Fruit fly (Drosophila melanogaster) whole organism, adult: ENCODE data around the gene fru.
A peak's percentile ranks its signal among the peaks of the same experiment; 100 is the strongest.

Experiments
- CG11617 ChIP-seq: fragments of 200-800 bp; sonication (Bioruptor generic); optimal IDR thresholded peaks from 2 replicates; lab custom pipeline; 2017; ENCODE audit warnings: mild to moderate bottlenecking, missing biosample characterization, missing genetic modification reagents, missing genetic modification characterization
- CG12768 ChIP-seq: fragments of 200-800 bp; sonication (Bioruptor generic); optimal IDR thresholded peaks from 2 replicates; lab custom pipeline; 2017; ENCODE audit warnings: missing biosample characterization, missing genetic modification characterization, mild to moderate bottlenecking, moderate library complexity, missing genetic modification reagents
- CG14711 ChIP-seq: fragments of 200-800 bp; sonication (Bioruptor generic); optimal IDR thresholded peaks from 2 replicates; lab custom pipeline; 2018; ENCODE audit warnings: missing biosample characterization, mild to moderate bottlenecking, missing genetic modification characterization, moderate library complexity
- CG1620 ChIP-seq: fragments of 200-800 bp; sonication (Bioruptor generic); optimal IDR thresholded peaks from 2 replicates; lab custom pipeline; 2016; ENCODE audit warnings: missing biosample characterization, missing genetic modification characterization
- CG33017 ChIP-seq: fragments of 200-800 bp; sonication (Bioruptor generic); optimal IDR thresholded peaks from 2 replicates; lab custom pipeline; 2018; ENCODE audit warnings: missing biosample characterization, mild to moderate bottlenecking, missing genetic modification characterization, moderate library complexity
- CG5204 ChIP-seq: fragments of 200-800 bp; sonication (Bioruptor generic); optimal IDR thresholded peaks from 2 replicates; lab custom pipeline; 2016; ENCODE audit warnings: missing biosample characterization, missing genetic modification characterization
- CG7045 ChIP-seq: fragments of 200-800 bp; sonication (Bioruptor generic); optimal IDR thresholded peaks from 2 replicates; lab custom pipeline; 2017; ENCODE audit warnings: missing biosample characterization, mild to moderate bottlenecking, missing genetic modification characterization
- CG7101 ChIP-seq: fragments of 200-800 bp; sonication (Bioruptor generic); optimal IDR thresholded peaks from 2 replicates; lab custom pipeline; 2018; ENCODE audit warnings: missing biosample characterization, mild to moderate bottlenecking, missing genetic modification characterization, moderate library complexity
- Clk ChIP-seq: fragments of 200-800 bp; sonication (Bioruptor generic); optimal IDR thresholded peaks from 2 replicates; lab custom pipeline; 2017; ENCODE audit warnings: missing biosample characterization, missing genetic modification characterization
- Crg-1 ChIP-seq: fragments of 200-800 bp; sonication (Bioruptor generic); optimal IDR thresholded peaks from 2 replicates; lab custom pipeline; 2016; ENCODE audit warnings: missing biosample characterization, missing genetic modification characterization
- Hr96 ChIP-seq: fragments of 200-800 bp; sonication (Bioruptor generic); optimal IDR thresholded peaks from 2 replicates; lab custom pipeline; 2016; ENCODE audit warnings: missing biosample characterization, missing genetic modification characterization
- Mnt ChIP-seq: fragments of 200-800 bp; sonication (Bioruptor generic); optimal IDR thresholded peaks from 2 replicates; lab custom pipeline; 2016; ENCODE audit warnings: missing biosample characterization, mild to moderate bottlenecking, missing genetic modification characterization
- bab1 ChIP-seq: fragments of 200-800 bp; sonication (Bioruptor generic); optimal IDR thresholded peaks from 3 replicates; lab custom pipeline; 2019; ENCODE audit warnings: missing biosample characterization, mild to moderate bottlenecking, missing genetic modification characterization, moderate library complexity
- cic ChIP-seq: fragments of 200-800 bp; sonication (Bioruptor generic); optimal IDR thresholded peaks from 2 replicates; lab custom pipeline; 2017; ENCODE audit warnings: missing biosample characterization, mild to moderate bottlenecking, missing genetic modification characterization, moderate library complexity
- cnc ChIP-seq, 2 experiments: fragments of >200 bp; optimal IDR thresholded peaks; 2 replicates each; lab custom pipeline; 2017
- kay ChIP-seq: fragments of 200-800 bp; sonication (Bioruptor generic); peaks from one replicate; lab custom pipeline; 2016; ENCODE audit warnings: missing biosample characterization, missing genetic modification characterization, borderline replicate concordance
- ovo ChIP-seq: fragments of 200-800 bp; sonication (Bioruptor generic); optimal IDR thresholded peaks from 2 replicates; lab custom pipeline; 2016; ENCODE audit warnings: missing biosample characterization, missing genetic modification characterization
- pad ChIP-seq: fragments of 200-800 bp; sonication (Bioruptor generic); optimal IDR thresholded peaks from 3 replicates; lab custom pipeline; 2017; ENCODE audit warnings: missing biosample characterization, missing genetic modification characterization, mild to moderate bottlenecking, moderate library complexity, missing genetic modification reagents
- tj ChIP-seq: fragments of 200-800 bp; sonication (Bioruptor generic); optimal IDR thresholded peaks from 3 replicates; lab custom pipeline; 2017; ENCODE audit warnings: missing biosample characterization, mild to moderate bottlenecking, missing genetic modification characterization, moderate library complexity
- toe ChIP-seq: fragments of 200-800 bp; sonication (Bioruptor generic); optimal IDR thresholded peaks from 2 replicates; lab custom pipeline; 2016; ENCODE audit warnings: missing biosample characterization, missing genetic modification characterization

fru gene

dm6 chr3R:18380251-18380812, 165.1 kb downstream of the fru start:
- TF ChIP-seq bab1 (no peak), pad (no peak), CG11617 (GFP tag; lab: Kevin White, UChicago) (no peak), Mnt (GFP tag; lab: Kevin White, UChicago) (no peak), cic (no peak), kay (GFP tag; lab: Kevin White, UChicago) (peak; percentile 71)

dm6 chr3R:18372688-18373304, 172.6 kb downstream of the fru start, which contains the start of gene gl:
gl (minus strand) TSS chr3R:18372738.
- TF ChIP-seq Hr96 (GFP tag; lab: Kevin White, UChicago) (no peak), CG1620 (GFP tag; lab: Kevin White, UChicago) (no peak), CG12768 (no peak), kay (GFP tag; lab: Kevin White, UChicago) (no peak), CG7045 (GFP tag; lab: Kevin White, UChicago) (no peak), ovo (GFP tag; lab: Kevin White, UChicago) (no peak), Clk (GFP tag; lab: Kevin White, UChicago) (no peak), pad (no peak), CG14711 (no peak), Mnt (GFP tag; lab: Kevin White, UChicago) (no peak), cic (no peak), bab1 (no peak), tj (no peak), CG33017 (tag; lab: Kevin White, UChicago) (no peak), CG11617 (GFP tag; lab: Kevin White, UChicago) (no peak), cnc (optimal IDR thresholded peaks at IDR 0.05; lab: Kevin White, UChicago) (no peak)

- TF ChIP-seq tj (peak; percentile 22), CG1620 (GFP tag; lab: Kevin White, UChicago) (no peak), cnc (optimal IDR thresholded peaks at IDR 0.05; lab: Kevin White, UChicago) (no peak)
Observed at dm6 chr3R:18371346-18371745, 174.0 kb downstream of the fru start.

- no peak for TF ChIP-seq ovo (GFP tag; lab: Kevin White, UChicago)
- no peak for TF ChIP-seq Clk (GFP tag; lab: Kevin White, UChicago)
- no peak for TF ChIP-seq toe (GFP tag; lab: Kevin White, UChicago)
- no peak for TF ChIP-seq cic
- no peak for TF ChIP-seq pad
- no peak for TF ChIP-seq CG11617 (GFP tag; lab: Kevin White, UChicago)
- TF ChIP-seq kay (GFP tag; lab: Kevin White, UChicago): no peak
- TF ChIP-seq Hr96 (GFP tag; lab: Kevin White, UChicago): no peak
- no peak for TF ChIP-seq CG33017 (tag; lab: Kevin White, UChicago)
- TF ChIP-seq tj: no peak
Observed at dm6 chr3R:18368595-18368994, 176.8 kb downstream of the fru start.

dm6 chr3R:18366644-18366985, 178.8 kb downstream of the fru start:
- TF ChIP-seq CG1620 (GFP tag; lab: Kevin White, UChicago) (no peak), Clk (GFP tag; lab: Kevin White, UChicago) (no peak), Mnt (GFP tag; lab: Kevin White, UChicago) (no peak), CG7101 (no peak), cnc (optimal IDR thresholded peaks at IDR 0.05; lab: Kevin White, UChicago) (no peak), kay (GFP tag; lab: Kevin White, UChicago) (no peak), CG14711 (no peak), toe (GFP tag; lab: Kevin White, UChicago) (no peak), ovo (GFP tag; lab: Kevin White, UChicago) (no peak), tj (no peak), pad (no peak), Crg-1 (GFP tag; lab: Kevin White, UChicago) (no peak), Hr96 (GFP tag; lab: Kevin White, UChicago) (no peak), CG5204 (GFP tag; lab: Kevin White, UChicago) (no peak), CG33017 (tag; lab: Kevin White, UChicago) (no peak), CG7045 (GFP tag; lab: Kevin White, UChicago) (no peak), cic (no peak)

- TF ChIP-seq Crg-1 (GFP tag; lab: Kevin White, UChicago) (no peak), kay (GFP tag; lab: Kevin White, UChicago) (no peak), Mnt (GFP tag; lab: Kevin White, UChicago) (no peak), pad (peak; percentile 96), ovo (GFP tag; lab: Kevin White, UChicago) (no peak), cnc (optimal IDR thresholded peaks at IDR 0.05; lab: Kevin White, UChicago) (no peak), CG1620 (GFP tag; lab: Kevin White, UChicago) (no peak), bab1 (peak; percentile 26), CG5204 (GFP tag; lab: Kevin White, UChicago) (peak; percentile 34), CG33017 (tag; lab: Kevin White, UChicago) (no peak), cic (no peak), CG11617 (GFP tag; lab: Kevin White, UChicago) (no peak), toe (GFP tag; lab: Kevin White, UChicago) (peak; percentile 35), tj (no peak), Hr96 (GFP tag; lab: Kevin White, UChicago) (peak; percentile 32), CG14711 (no peak), CG12768 (no peak), CG7045 (GFP tag; lab: Kevin White, UChicago) (peak; percentile 18), CG7101 (no peak), Clk (GFP tag; lab: Kevin White, UChicago) (no peak)
Observed at dm6 chr3R:18365978-18366643, 179.3 kb downstream of the fru start, which contains the start of the genes WRNexo and Nup43. WRNexo (minus strand) TSS chr3R:18366162. Nup43 (plus strand) TSS chr3R:18366638.
